Worm (Caenorhabditis elegans) whole organism, young adult: Measurements from ENCODE around the gene lin-13.

Source experiments
- T07F8.4 ChIP-seq: sonication (generic microtip); optimal IDR thresholded peaks from 2 replicates; lab custom pipeline; 2016; ENCODE audit warnings: mild to moderate bottlenecking, missing genetic modification characterization, moderate library complexity, missing compliant biosample characterization
- Y53G8AR.9 ChIP-seq: fragments of 200-800 bp; sonication (Bioruptor generic); conservative IDR thresholded peaks from 2 replicates; pipeline ENCODE4 v1.3.6; 2022; ENCODE audit warnings: missing genetic modification reagents, missing genetic modification characterization, missing compliant biosample characterization
- ama-1 ChIP-seq, 3 experiments: fragments of 150-350 bp in 1 of 3; sonication (generic microtip) in 2 of 3; optimal IDR thresholded peaks; 2 replicates each; lab custom pipeline; 2014 to 2018; ENCODE audit warnings: missing biosample characterization in 2 of 3, missing genetic modification characterization in 2 of 3, missing genetic modification reagents in 2 of 3
- cebp-1 ChIP-seq, 2 experiments: fragments of 200-800 bp in 1 of 2; sonication (Bioruptor generic) in 1 of 2; sonication (generic microtip) in 1 of 2; IDR thresholded peaks in 1 of 2; optimal IDR thresholded peaks in 1 of 2; 2 replicates each; pipeline versions ENCODE4 v1.3.6 to Lab custom; 2017 to 2022; ENCODE audit warnings: missing compliant biosample characterization in 2 of 2, missing genetic modification characterization in 2 of 2, mild to moderate bottlenecking in 1 of 2, missing genetic modification reagents in 1 of 2, moderate library complexity in 1 of 2
- ets-4 ChIP-seq: fragments of 200-800 bp; sonication (Bioruptor generic); optimal IDR thresholded peaks from 2 replicates; lab custom pipeline; 2018; ENCODE audit warnings: mild to moderate bottlenecking, missing genetic modification characterization, missing compliant biosample characterization
- mel-28 ChIP-seq: sonication (generic microtip); optimal IDR thresholded peaks from 2 replicates; lab custom pipeline; 2016; ENCODE audit warnings: borderline replicate concordance, mild to moderate bottlenecking, missing genetic modification characterization, missing compliant biosample characterization
- nfya-1 ChIP-seq: sonication (generic microtip); optimal IDR thresholded peaks from 2 replicates; lab custom pipeline; 2017; ENCODE audit warnings: antibody characterized with exemption, missing compliant biosample characterization, missing genetic modification characterization, borderline replicate concordance; ENCODE audit not compliant: insufficient read depth
- pbrm-1 ChIP-seq: fragments of 200-800 bp; sonication (Bioruptor generic); IDR thresholded peaks from 2 replicates; pipeline ENCODE4 v1.3.6; 2022; ENCODE audit warnings: missing genetic modification reagents, missing genetic modification characterization, missing compliant biosample characterization
- unc-62 ChIP-seq: fragments of 150-350 bp; optimal IDR thresholded peaks from 2 replicates; lab custom pipeline; 2014; ENCODE audit warnings: missing biosample characterization, missing genetic modification reagents, missing genetic modification characterization

- TF ChIP-seq ama-1 (optimal IDR thresholded peaks at IDR 0.05; lab: Kevin White, UChicago) (no peak), ama-1 (GFP tag; optimal IDR thresholded peaks at IDR 0.05; lab: Kevin White, UChicago) (no peak), cebp-1 (GFP tag; IDR thresholded peaks at IDR 0.05; lab: Robert Waterston, UW) (no peak), cebp-1 (tag; optimal IDR thresholded peaks at IDR 0.05; lab: Kevin White, UChicago) (no peak), ets-4 (GFP tag; lab: Kevin White, UChicago) (no peak), nfya-1 (no peak), pbrm-1 (GFP tag; lab: Robert Waterston, UW) (no peak), unc-62 (GFP tag; lab: Kevin White, UChicago) (no peak), Y53G8AR.9 (GFP tag; lab: Robert Waterston, UW) (no peak), mel-28 (tag; lab: Kevin White, UChicago) (no peak), T07F8.4 (no peak)
Measured at ce11 chrIII:7672411-7672810, 36.9 kb downstream of the lin-13 start.
